Fruit fly (Drosophila melanogaster) whole organism: ENCODE results near the gene hzg.

Experiments used
- psq ChIP-seq: fragments of >200 bp; optimal IDR thresholded peaks from 2 replicates; lab custom pipeline; 2017
- usp ChIP-seq: fragments of >200 bp; optimal IDR thresholded peaks from 2 replicates; lab custom pipeline; 2017; ENCODE audit warnings: missing biosample characterization, missing genetic modification characterization, mixed read lengths

DNA sequence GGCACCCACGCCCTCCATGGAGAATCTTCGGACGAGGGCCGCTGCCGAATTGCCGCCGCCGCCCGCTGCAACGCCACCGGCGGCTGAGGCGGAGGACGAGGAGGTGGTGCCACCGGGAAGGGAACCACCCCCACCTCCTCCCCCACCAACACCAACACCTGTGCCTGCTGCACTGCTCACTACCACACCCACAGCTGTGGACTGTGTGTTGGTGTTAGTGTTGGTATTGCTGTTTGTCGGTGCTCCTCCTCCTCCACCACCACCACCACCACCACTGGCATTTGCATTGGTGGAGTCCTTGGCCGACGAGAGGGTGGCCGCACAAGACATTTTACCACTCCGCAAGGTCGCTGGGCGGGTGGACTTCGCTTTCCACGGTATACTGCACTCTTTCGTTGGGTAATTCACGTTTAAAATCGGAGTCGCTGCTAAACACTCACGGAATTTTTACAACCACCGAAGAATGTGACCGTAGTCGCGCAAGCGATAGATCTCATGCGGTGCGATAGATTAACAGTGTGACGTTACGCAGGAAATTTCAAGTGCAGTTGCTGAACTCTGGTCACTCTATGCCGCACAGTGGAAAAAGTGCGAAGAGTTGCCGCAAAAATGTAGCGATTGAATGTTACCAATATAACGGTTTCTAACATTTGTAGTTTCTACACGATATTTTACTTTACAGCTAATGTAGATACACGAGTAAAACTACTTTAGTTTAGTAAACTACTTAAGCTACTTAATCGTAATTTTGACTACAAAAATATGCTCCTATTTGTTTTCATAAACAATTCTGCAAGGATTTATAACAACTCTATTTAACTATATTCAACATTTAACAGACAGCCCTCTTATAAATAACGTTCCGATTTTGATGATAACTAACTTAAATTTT, 7.0 kb upstream of the hzg start, which contains the start of gene mib1:
- TF ChIP-seq psq (lab: Kevin White, UChicago) = no peak
- no peak for TF ChIP-seq usp
